Fruit fly (Drosophila melanogaster) whole organism, adult: ENCODE results near the gene Kat60.
A peak's percentile ranks its signal among the peaks of the same experiment; 100 is the strongest.

Source experiments
- CG11617 ChIP-seq: fragments of 200-800 bp; sonication (Bioruptor generic); optimal IDR thresholded peaks from 2 replicates; lab custom pipeline; 2017; ENCODE audit warnings: mild to moderate bottlenecking, missing biosample characterization, missing genetic modification reagents, missing genetic modification characterization
- CG12768 ChIP-seq: fragments of 200-800 bp; sonication (Bioruptor generic); optimal IDR thresholded peaks from 2 replicates; lab custom pipeline; 2017; ENCODE audit warnings: missing biosample characterization, missing genetic modification characterization, mild to moderate bottlenecking, moderate library complexity, missing genetic modification reagents
- CG14711 ChIP-seq: fragments of 200-800 bp; sonication (Bioruptor generic); optimal IDR thresholded peaks from 2 replicates; lab custom pipeline; 2018; ENCODE audit warnings: missing biosample characterization, mild to moderate bottlenecking, missing genetic modification characterization, moderate library complexity
- CG1620 ChIP-seq: fragments of 200-800 bp; sonication (Bioruptor generic); optimal IDR thresholded peaks from 2 replicates; lab custom pipeline; 2016; ENCODE audit warnings: missing biosample characterization, missing genetic modification characterization
- CG33017 ChIP-seq: fragments of 200-800 bp; sonication (Bioruptor generic); optimal IDR thresholded peaks from 2 replicates; lab custom pipeline; 2018; ENCODE audit warnings: missing biosample characterization, mild to moderate bottlenecking, missing genetic modification characterization, moderate library complexity
- CG5204 ChIP-seq: fragments of 200-800 bp; sonication (Bioruptor generic); optimal IDR thresholded peaks from 2 replicates; lab custom pipeline; 2016; ENCODE audit warnings: missing biosample characterization, missing genetic modification characterization
- CG7045 ChIP-seq: fragments of 200-800 bp; sonication (Bioruptor generic); optimal IDR thresholded peaks from 2 replicates; lab custom pipeline; 2017; ENCODE audit warnings: missing biosample characterization, mild to moderate bottlenecking, missing genetic modification characterization
- CG7101 ChIP-seq: fragments of 200-800 bp; sonication (Bioruptor generic); optimal IDR thresholded peaks from 2 replicates; lab custom pipeline; 2018; ENCODE audit warnings: missing biosample characterization, mild to moderate bottlenecking, missing genetic modification characterization, moderate library complexity
- Clk ChIP-seq: fragments of 200-800 bp; sonication (Bioruptor generic); optimal IDR thresholded peaks from 2 replicates; lab custom pipeline; 2017; ENCODE audit warnings: missing biosample characterization, missing genetic modification characterization
- Crg-1 ChIP-seq: fragments of 200-800 bp; sonication (Bioruptor generic); optimal IDR thresholded peaks from 2 replicates; lab custom pipeline; 2016; ENCODE audit warnings: missing biosample characterization, missing genetic modification characterization
- Hr96 ChIP-seq: fragments of 200-800 bp; sonication (Bioruptor generic); optimal IDR thresholded peaks from 2 replicates; lab custom pipeline; 2016; ENCODE audit warnings: missing biosample characterization, missing genetic modification characterization
- Mnt ChIP-seq: fragments of 200-800 bp; sonication (Bioruptor generic); optimal IDR thresholded peaks from 2 replicates; lab custom pipeline; 2016; ENCODE audit warnings: missing biosample characterization, mild to moderate bottlenecking, missing genetic modification characterization
- bab1 ChIP-seq: fragments of 200-800 bp; sonication (Bioruptor generic); optimal IDR thresholded peaks from 3 replicates; lab custom pipeline; 2019; ENCODE audit warnings: missing biosample characterization, mild to moderate bottlenecking, missing genetic modification characterization, moderate library complexity
- cic ChIP-seq: fragments of 200-800 bp; sonication (Bioruptor generic); optimal IDR thresholded peaks from 2 replicates; lab custom pipeline; 2017; ENCODE audit warnings: missing biosample characterization, mild to moderate bottlenecking, missing genetic modification characterization, moderate library complexity
- cnc ChIP-seq, 2 experiments: fragments of >200 bp; optimal IDR thresholded peaks; 2 replicates each; lab custom pipeline; 2017
- kay ChIP-seq: fragments of 200-800 bp; sonication (Bioruptor generic); peaks from one replicate; lab custom pipeline; 2016; ENCODE audit warnings: missing biosample characterization, missing genetic modification characterization, borderline replicate concordance
- ovo ChIP-seq: fragments of 200-800 bp; sonication (Bioruptor generic); optimal IDR thresholded peaks from 2 replicates; lab custom pipeline; 2016; ENCODE audit warnings: missing biosample characterization, missing genetic modification characterization
- pad ChIP-seq: fragments of 200-800 bp; sonication (Bioruptor generic); optimal IDR thresholded peaks from 3 replicates; lab custom pipeline; 2017; ENCODE audit warnings: missing biosample characterization, missing genetic modification characterization, mild to moderate bottlenecking, moderate library complexity, missing genetic modification reagents
- tj ChIP-seq: fragments of 200-800 bp; sonication (Bioruptor generic); optimal IDR thresholded peaks from 3 replicates; lab custom pipeline; 2017; ENCODE audit warnings: missing biosample characterization, mild to moderate bottlenecking, missing genetic modification characterization, moderate library complexity
- toe ChIP-seq: fragments of 200-800 bp; sonication (Bioruptor generic); optimal IDR thresholded peaks from 2 replicates; lab custom pipeline; 2016; ENCODE audit warnings: missing biosample characterization, missing genetic modification characterization

Kat60 gene

DNA sequence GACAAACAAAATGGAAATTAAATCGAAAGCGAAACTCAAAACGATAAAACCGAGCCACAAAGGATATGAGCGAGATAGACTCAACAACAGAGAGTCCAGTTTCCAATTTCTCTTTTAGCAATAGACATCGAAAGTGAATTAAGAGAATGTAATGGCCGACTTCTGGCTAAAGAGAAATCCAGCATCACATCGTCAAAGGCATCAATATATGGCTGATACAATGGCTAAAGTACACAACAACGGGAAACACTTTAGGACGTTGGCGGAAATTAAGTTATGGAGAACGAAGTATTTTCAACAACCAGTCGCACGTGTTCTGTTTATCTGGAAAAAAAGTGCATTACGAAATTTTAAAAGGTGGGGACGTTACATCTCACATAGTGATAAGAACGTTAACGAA, 32.4 kb downstream of the Kat60 start:
- TF ChIP-seq CG33017: no peak
- no peak for TF ChIP-seq ovo (GFP tag; lab: Kevin White, UChicago)
- no peak for TF ChIP-seq toe (GFP tag; lab: Kevin White, UChicago)
- no peak for TF ChIP-seq CG12768 (GFP tag; lab: Kevin White, UChicago)
- no peak for TF ChIP-seq kay (GFP tag; lab: Kevin White, UChicago)
- no peak for TF ChIP-seq cic (GFP tag; lab: Kevin White, UChicago)
- no peak for TF ChIP-seq CG1620 (GFP tag; lab: Kevin White, UChicago)
- TF ChIP-seq CG5204 (GFP tag; lab: Kevin White, UChicago): no peak
- TF ChIP-seq CG14711 (tag; lab: Kevin White, UChicago): no peak
- no peak for TF ChIP-seq CG7045
- no peak for TF ChIP-seq bab1
- no peak for TF ChIP-seq CG11617 (GFP tag; lab: Kevin White, UChicago)
- TF ChIP-seq Mnt (GFP tag; lab: Kevin White, UChicago): no peak
- TF ChIP-seq CG7101 (tag; lab: Kevin White, UChicago): no peak
- TF ChIP-seq pad (GFP tag; lab: Kevin White, UChicago): no peak
- TF ChIP-seq tj: no peak
- TF ChIP-seq cnc (optimal IDR thresholded peaks at IDR 0.05; lab: Kevin White, UChicago): no peak
- no peak for TF ChIP-seq Hr96 (GFP tag; lab: Kevin White, UChicago)
- TF ChIP-seq Crg-1: no peak

DNA sequence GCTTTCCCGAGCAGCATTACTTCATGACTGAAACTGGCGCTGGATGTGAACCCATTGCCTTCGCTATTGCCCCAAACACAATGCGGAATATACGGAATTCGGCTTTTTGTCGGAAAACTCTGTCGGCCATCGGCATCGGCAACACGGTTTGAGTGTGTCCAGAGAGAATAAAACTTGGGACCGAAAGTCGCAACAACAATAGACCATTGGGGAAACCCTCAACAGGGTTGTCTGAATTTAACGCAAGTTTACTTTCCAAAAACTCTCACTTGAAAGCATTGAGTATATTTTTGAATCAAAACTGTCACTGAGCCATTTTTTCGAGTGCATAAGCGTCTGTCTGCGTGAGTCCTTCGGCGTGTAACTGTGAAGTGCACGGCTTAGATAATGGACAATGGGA, 33.7 kb downstream of the Kat60 start:
- TF ChIP-seq CG5204 (GFP tag; lab: Kevin White, UChicago): no peak
- TF ChIP-seq kay (GFP tag; lab: Kevin White, UChicago): no peak
- TF ChIP-seq CG33017: peak; percentile 56
- TF ChIP-seq CG7101 (tag; lab: Kevin White, UChicago): peak; percentile 27
- TF ChIP-seq CG7045: peak; percentile 50
- TF ChIP-seq CG12768 (GFP tag; lab: Kevin White, UChicago): peak; percentile 55
- TF ChIP-seq CG14711 (tag; lab: Kevin White, UChicago): peak; percentile 46
- peak; percentile 26 for TF ChIP-seq toe (GFP tag; lab: Kevin White, UChicago)
- no peak for TF ChIP-seq cnc (optimal IDR thresholded peaks at IDR 0.05; lab: Kevin White, UChicago)
- peak; percentile 17 for TF ChIP-seq Clk
- no peak for TF ChIP-seq Crg-1

DNA sequence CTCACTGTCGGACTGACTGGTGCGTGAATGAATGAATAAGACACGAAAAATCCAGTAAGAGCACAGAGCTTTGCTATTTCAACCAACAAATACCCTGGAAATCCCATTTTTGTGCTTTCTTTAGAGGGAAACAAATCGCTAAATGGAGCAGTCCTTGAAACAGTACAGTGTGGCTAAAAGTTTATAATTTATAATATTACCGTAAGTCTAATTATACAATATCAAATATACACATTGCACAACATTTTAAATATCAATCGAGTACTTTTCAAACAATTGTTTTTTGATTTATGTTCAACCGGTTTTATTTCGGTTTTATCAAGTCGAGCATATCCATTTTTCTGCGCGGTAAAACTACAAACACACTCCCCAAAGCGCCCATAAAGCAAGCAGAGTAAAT, 38.7 kb downstream of the Kat60 start:
- no peak for TF ChIP-seq cnc (optimal IDR thresholded peaks at IDR 0.05; lab: Kevin White, UChicago)
- TF ChIP-seq kay (GFP tag; lab: Kevin White, UChicago): peak; percentile 52
- no peak for TF ChIP-seq bab1

DNA sequence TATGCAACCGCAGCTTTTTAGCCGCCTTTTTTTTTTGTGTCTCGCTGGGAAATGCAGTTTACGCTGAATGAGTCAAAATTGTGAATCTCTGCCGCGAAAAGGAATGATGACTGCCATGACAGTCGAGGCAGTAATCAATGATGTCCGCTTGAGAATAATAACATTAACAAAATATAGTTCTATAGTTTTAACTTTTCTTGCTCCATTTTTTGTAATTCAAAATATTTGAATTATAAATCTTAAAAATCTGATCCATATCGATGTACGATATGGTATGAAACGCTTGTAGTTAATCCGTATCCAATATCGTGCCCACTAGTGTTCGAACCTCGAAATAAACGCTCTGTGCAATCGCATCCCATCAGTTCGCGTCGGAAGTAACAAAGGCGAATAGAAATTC, 44.2 kb downstream of the Kat60 start:
- TF ChIP-seq CG33017 (no peak), kay (GFP tag; lab: Kevin White, UChicago) (peak; percentile 34), CG12768 (GFP tag; lab: Kevin White, UChicago) (no peak), Hr96 (GFP tag; lab: Kevin White, UChicago) (no peak), CG14711 (tag; lab: Kevin White, UChicago) (no peak), Clk (no peak)
